Fruit fly (Drosophila melanogaster): ENCODE data around the gene Ulp1.

Gene Ulp1

dm6 chrX:19158519-19159289 is 49.3 kb downstream of the Ulp1 start (continued):
- peak; percentile 54 for TF ChIP-seq CG7556 (GFP tag; optimal IDR thresholded peaks at IDR 0.05)
- peak in 1 of 3 experiments; percentile 27 for TF ChIP-seq lola (GFP tag; optimal IDR thresholded peaks at IDR 0.05)
- peak; percentile 8; the same call in 1 of the 3 replicates for TF ChIP-seq row (GFP tag; IDR thresholded peaks at IDR 0.05)
- peak; percentile 5 for TF ChIP-seq CG7839 (tag; optimal IDR thresholded peaks at IDR 0.05)
- no peak for TF ChIP-seq CG4730 (GFP tag; IDR thresholded peaks at IDR 0.05)
- peak; percentile 96 for TF ChIP-seq twi (tag; optimal IDR thresholded peaks at IDR 0.05)
- TF ChIP-seq CG8924 (tag; optimal IDR thresholded peaks at IDR 0.05), result no peak
- TF ChIP-seq CG14710 (tag; optimal IDR thresholded peaks at IDR 0.05), result peak; percentile 3
- TF ChIP-seq insv (GFP tag; optimal IDR thresholded peaks at IDR 0.05), result no peak
- no peak for TF ChIP-seq pb (GFP tag; optimal IDR thresholded peaks at IDR 0.05)
- TF ChIP-seq ranshi (GFP tag; IDR thresholded peaks at IDR 0.05), result 0 out of 2 replicates have a peak, but pooled peaks have one; percentile 13
- 0 out of 2 replicates have a peak, but pooled peaks have one; percentile 29 for TF ChIP-seq tna (GFP tag; IDR thresholded peaks at IDR 0.05; ENCODE audit: partially characterized antibody)
- no peak for TF ChIP-seq pzg (GFP tag; optimal IDR thresholded peaks at IDR 0.05)
- TF ChIP-seq pros (GFP tag; optimal IDR thresholded peaks at IDR 0.05), result peak; percentile 6
- TF ChIP-seq CG11504 (tag; optimal IDR thresholded peaks at IDR 0.05), result peak; percentile 33
- no peak for TF ChIP-seq CG3065 (GFP tag; optimal IDR thresholded peaks at IDR 0.05)
- peak in 1 of 2 experiments; percentile 13 for TF ChIP-seq eve (GFP tag; optimal IDR thresholded peaks at IDR 0.05)
- no peak for TF ChIP-seq Gsc (GFP tag; IDR thresholded peaks at IDR 0.05)
- peak in 1 of 2 experiments; percentile 69 for TF ChIP-seq Hr78 (GFP tag; optimal IDR thresholded peaks at IDR 0.05)
- no peak for TF ChIP-seq chinmo (GFP tag; IDR thresholded peaks at IDR 0.05; ENCODE audit: partially characterized antibody)
- peak; percentile 14; the same call in 1 of the 3 replicates for TF ChIP-seq ci (GFP tag; IDR thresholded peaks at IDR 0.05)
- no peak for TF ChIP-seq CG18011 (GFP tag; optimal IDR thresholded peaks at IDR 0.05)
- no peak for TF ChIP-seq her (GFP tag; optimal IDR thresholded peaks at IDR 0.05)
- TF ChIP-seq CG18262 (tag; optimal IDR thresholded peaks at IDR 0.05), result peak; percentile 53
- TF ChIP-seq crol (GFP tag; IDR thresholded peaks at IDR 0.05), result peak; percentile 93
- no peak for TF ChIP-seq nau (GFP tag; optimal IDR thresholded peaks at IDR 0.05)
- TF ChIP-seq GATAe (GFP tag; conservative IDR thresholded peaks at IDR 0.05), result no peak
- 0 out of 2 replicates have a peak, but pooled peaks have one; percentile 33 for TF ChIP-seq Adf1 (GFP tag; IDR thresholded peaks at IDR 0.05)
- no peak for TF ChIP-seq MESR4 (GFP tag; optimal IDR thresholded peaks at IDR 0.05)
- TF ChIP-seq CG10979 (tag; optimal IDR thresholded peaks at IDR 0.05), result peak; percentile 10
- peak; percentile 45 for TF ChIP-seq cg (GFP tag; optimal IDR thresholded peaks at IDR 0.05)
- TF ChIP-seq shn (GFP tag; optimal IDR thresholded peaks at IDR 0.05), result no peak
- no peak for TF ChIP-seq mld (GFP tag; IDR thresholded peaks at IDR 0.05; ENCODE audit: partially characterized antibody)
- no peak for TF ChIP-seq ato (GFP tag; IDR thresholded peaks at IDR 0.05; ENCODE audit: partially characterized antibody)
- peak; percentile 29 for TF ChIP-seq gem (tag; optimal IDR thresholded peaks at IDR 0.05)
- peak; percentile 11 for TF ChIP-seq CoRest (tag; optimal IDR thresholded peaks at IDR 0.05)
- TF ChIP-seq NFAT (GFP tag; IDR thresholded peaks at IDR 0.05), result no peak
- no peak for TF ChIP-seq CG4282 (GFP tag; optimal IDR thresholded peaks at IDR 0.05)
- no peak for TF ChIP-seq Kr (GFP tag; optimal IDR thresholded peaks at IDR 0.05)
- no peak for TF ChIP-seq ap (GFP tag; IDR thresholded peaks at IDR 0.05)
- no peak for TF ChIP-seq Hmr (GFP tag; optimal IDR thresholded peaks at IDR 0.05)
- TF ChIP-seq inv (GFP tag; IDR thresholded peaks at IDR 0.05; ENCODE audit: partially characterized antibody), result no peak
- peak; percentile 19 for TF ChIP-seq phol (tag; optimal IDR thresholded peaks at IDR 0.05)
- TF ChIP-seq tap (tag; optimal IDR thresholded peaks at IDR 0.05), result no peak
- TF ChIP-seq lmd (GFP tag; IDR thresholded peaks at IDR 0.05), result no peak
- TF ChIP-seq CG11085 (GFP tag; IDR thresholded peaks at IDR 0.05), result no peak
- TF ChIP-seq H2.0 (GFP tag; IDR thresholded peaks at IDR 0.05), result no peak

All from whole organism, embryonic.